Fruit fly (Drosophila melanogaster): ENCODE data around the gene to.

The to gene

DNA sequence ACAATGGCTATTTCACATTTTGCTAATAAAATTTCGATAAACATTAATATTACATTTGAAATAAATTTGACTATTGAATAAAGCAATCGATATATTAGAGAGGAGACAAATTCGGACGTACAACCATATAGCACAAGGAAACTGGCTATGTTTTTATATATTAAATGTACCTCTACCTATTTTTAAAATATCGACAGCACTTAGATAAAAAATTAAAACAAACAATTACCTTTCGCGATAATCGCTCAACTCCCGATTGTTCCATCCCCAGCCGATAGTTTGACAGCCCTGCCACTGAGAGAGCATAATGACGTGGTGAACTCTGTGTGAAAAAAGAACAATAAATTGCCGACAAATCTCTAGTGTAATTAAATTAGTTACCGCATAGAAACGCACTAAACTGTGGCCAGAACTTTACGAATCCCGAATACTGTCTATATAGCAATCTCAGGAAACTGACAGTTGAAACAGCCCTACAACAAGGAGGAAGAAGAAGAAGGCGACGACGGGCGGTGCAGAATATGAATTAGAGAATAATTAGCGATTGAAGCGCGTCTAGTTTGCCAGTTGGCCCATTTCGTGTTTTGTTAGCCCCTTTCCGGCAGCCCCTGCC lies 18.8 kb downstream of the to start, which contains the start of gene CG11857 (continued):
- peak; percentile 98 for TF ChIP-seq unpg (GFP tag; optimal IDR thresholded peaks at IDR 0.05)
- TF ChIP-seq CG6791 (GFP tag; IDR thresholded peaks at IDR 0.05; ENCODE audit: partially characterized antibody): peak; percentile 98
- TF ChIP-seq CG8478 (optimal IDR thresholded peaks at IDR 0.05): no peak
- peak; percentile 93 for TF ChIP-seq CG15514 (GFP tag; optimal IDR thresholded peaks at IDR 0.05)
- TF ChIP-seq Hand (GFP tag; optimal IDR thresholded peaks at IDR 0.05): peak; percentile 86
- peak; percentile 97 for TF ChIP-seq pnt (GFP tag; optimal IDR thresholded peaks at IDR 0.05)
- peak; percentile 100 for TF ChIP-seq CG16813 (GFP tag; IDR thresholded peaks at IDR 0.05; ENCODE audit: partially characterized antibody)
- peak; percentile 99 for TF ChIP-seq zen2 (GFP tag; IDR thresholded peaks at IDR 0.05; ENCODE audit: partially characterized antibody)
- peak; percentile 99 for TF ChIP-seq H2.0 (GFP tag; IDR thresholded peaks at IDR 0.05)
- peak; percentile 97 for TF ChIP-seq cato (GFP tag; optimal IDR thresholded peaks at IDR 0.05; ENCODE audit: borderline replicate concordance)
- TF ChIP-seq CG1792 (GFP tag; optimal IDR thresholded peaks at IDR 0.05): peak; percentile 95
- peak; percentile 95 for TF ChIP-seq CG7987 (GFP tag; optimal IDR thresholded peaks at IDR 0.05)
- peak; percentile 94 for TF ChIP-seq CG17385 (GFP tag; optimal IDR thresholded peaks at IDR 0.05)
- peak; percentile 91 for TF ChIP-seq luna (GFP tag; optimal IDR thresholded peaks at IDR 0.05)
- peak; percentile 99 for TF ChIP-seq tgo (GFP tag; IDR thresholded peaks at IDR 0.05)
- no peak for TF ChIP-seq lov (optimal IDR thresholded peaks at IDR 0.05)
- peak; percentile 98 for TF ChIP-seq lov (GFP tag; IDR thresholded peaks at IDR 0.05)
- TF ChIP-seq Jarid2 (GFP tag; optimal IDR thresholded peaks at IDR 0.05): peak; percentile 84
- TF ChIP-seq CG10654 (GFP tag; optimal IDR thresholded peaks at IDR 0.05): peak; percentile 97
- TF ChIP-seq CG11504 (tag; optimal IDR thresholded peaks at IDR 0.05): peak; percentile 95
- TF ChIP-seq ara (GFP tag; IDR thresholded peaks at IDR 0.05): peak; percentile 98
- TF ChIP-seq CG10147 (GFP tag; optimal IDR thresholded peaks at IDR 0.05): peak; percentile 97
- TF ChIP-seq Rx (GFP tag; IDR thresholded peaks at IDR 0.05): peak; percentile 98
- TF ChIP-seq GATAe (GFP tag; conservative IDR thresholded peaks at IDR 0.05): peak; percentile 97
- TF ChIP-seq CG8089 (GFP tag; optimal IDR thresholded peaks at IDR 0.05): peak; percentile 97
- peak; percentile 98 for TF ChIP-seq pho (GFP tag; optimal IDR thresholded peaks at IDR 0.05)
- TF ChIP-seq CG1602 (GFP tag; optimal IDR thresholded peaks at IDR 0.05): peak; percentile 99
- no peak for TF ChIP-seq Lpt (GFP tag; optimal IDR thresholded peaks at IDR 0.05)
- peak; percentile 96 for TF ChIP-seq CG4854 (GFP tag; optimal IDR thresholded peaks at IDR 0.05)
- TF ChIP-seq CG8765 (GFP tag; IDR thresholded peaks at IDR 0.05): peak; percentile 98
- peak; percentile 99 for TF ChIP-seq Rfx (GFP tag; IDR thresholded peaks at IDR 0.05)
- TF ChIP-seq fru (optimal IDR thresholded peaks at IDR 0.05): no peak
- TF ChIP-seq Hey (tag; optimal IDR thresholded peaks at IDR 0.05): peak; percentile 87
- TF ChIP-seq CG17612 (GFP tag; IDR thresholded peaks at IDR 0.05): peak; percentile 97
- peak; percentile 91 for TF ChIP-seq stwl (tag; optimal IDR thresholded peaks at IDR 0.05)
- TF ChIP-seq Chrac-16 (GFP tag; optimal IDR thresholded peaks at IDR 0.05): peak; percentile 99
- TF ChIP-seq psq (GFP tag; optimal IDR thresholded peaks at IDR 0.05): peak; percentile 93
- TF ChIP-seq Oaz (GFP tag; IDR thresholded peaks at IDR 0.05): peak; percentile 98
- TF ChIP-seq CG1603 (tag; optimal IDR thresholded peaks at IDR 0.05): peak; percentile 97
- TF ChIP-seq sim (GFP tag; IDR thresholded peaks at IDR 0.05): peak; percentile 95
- TF ChIP-seq Trl (optimal IDR thresholded peaks at IDR 0.05): peak in 1 of 2 experiments; percentile 46
- peak; percentile 98 for TF ChIP-seq Trl (GFP tag; optimal IDR thresholded peaks at IDR 0.05)
- peak; percentile 81 for TF ChIP-seq CG10274 (GFP tag; optimal IDR thresholded peaks at IDR 0.05)
- peak; percentile 89 for TF ChIP-seq Adf1 (GFP tag; IDR thresholded peaks at IDR 0.05)
- no peak for TF ChIP-seq cad (GFP tag; optimal IDR thresholded peaks at IDR 0.05)
- peak; percentile 99 for TF ChIP-seq rib (GFP tag; IDR thresholded peaks at IDR 0.05)
- TF ChIP-seq amos (GFP tag; IDR thresholded peaks at IDR 0.05; ENCODE audit: partially characterized antibody): peak; percentile 98
- TF ChIP-seq B-H2 (GFP tag; optimal IDR thresholded peaks at IDR 0.05): peak; percentile 98
- TF ChIP-seq gcm2 (GFP tag; optimal IDR thresholded peaks at IDR 0.05): peak; percentile 88
- peak; percentile 99 for TF ChIP-seq ase (GFP tag; IDR thresholded peaks at IDR 0.05)
- peak; percentile 80 for TF ChIP-seq run (tag; optimal IDR thresholded peaks at IDR 0.05)
- TF ChIP-seq D19A (tag; optimal IDR thresholded peaks at IDR 0.05): peak; percentile 92

Data from whole organism, embryonic.